Worm (Caenorhabditis elegans) whole organism, L2 larva: ENCODE measurements around the gene T24G10.2.

Source experiments
- nhr-10 ChIP-seq: sonication (generic microtip); optimal IDR thresholded peaks from 2 replicates; lab custom pipeline; 2017; ENCODE audit warnings: missing biosample characterization, missing genetic modification characterization
- snpc-4 ChIP-seq: fragments of 150-350 bp; optimal IDR thresholded peaks from 2 replicates; lab custom pipeline; 2014; ENCODE audit warnings: missing biosample characterization, missing genetic modification characterization

ce11 chrIII:5424363-5424762 is 18.2 kb downstream of the T24G10.2 start:
- TF ChIP-seq snpc-4 (tag; lab: Kevin White, UChicago) (no peak), nhr-10 (tag; lab: Kevin White, UChicago) (no peak)
